Worm (Caenorhabditis elegans): ENCODE measurements around the gene C27D6.12.

DNA sequence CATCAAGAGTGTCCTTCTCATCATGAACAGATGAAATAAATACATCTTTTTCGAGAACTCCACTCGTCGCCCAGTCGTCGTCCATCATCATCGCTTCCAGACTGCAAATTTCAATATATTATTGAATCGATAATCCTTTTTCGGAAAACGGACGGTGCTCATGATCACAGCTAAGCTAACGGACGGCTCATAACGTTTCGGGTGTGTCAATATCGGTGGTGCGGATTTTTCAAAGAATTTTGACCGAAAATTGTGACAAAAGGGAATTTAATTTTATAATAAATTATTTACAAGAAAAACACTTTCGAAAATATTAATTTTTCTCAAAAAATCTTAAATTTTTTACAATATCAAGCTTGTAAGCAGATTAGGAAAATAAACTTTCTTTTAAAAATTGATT lies 9.7 kb upstream of the C27D6.12 start, which contains the start of gene crh-2:
- TF ChIP-seq nhr-232 (tag; optimal IDR thresholded peaks at IDR 0.05) (no peak), ceh-9 (tag; optimal IDR thresholded peaks at IDR 0.05) (no peak)

All from whole organism, late embryonic.